Worm (Caenorhabditis elegans) whole organism, L2 larva: ENCODE results near the gene C09E10.3.

Source experiments
- C34F6.9 ChIP-seq: fragments of 150-350 bp; optimal IDR thresholded peaks from 2 replicates; lab custom pipeline; 2014; ENCODE audit warnings: missing biosample characterization, missing genetic modification characterization
- F13H6.1 ChIP-seq: sonication (generic microtip); optimal IDR thresholded peaks from 2 replicates; lab custom pipeline; 2016; ENCODE audit warnings: missing genetic modification characterization, missing compliant biosample characterization
- R02D3.7 ChIP-seq: fragments of 150-350 bp; optimal IDR thresholded peaks from 2 replicates; lab custom pipeline; 2014; ENCODE audit warnings: missing biosample characterization, missing genetic modification characterization
- aly-2 ChIP-seq: fragments of 150-350 bp; optimal IDR thresholded peaks from 2 replicates; lab custom pipeline; 2014; ENCODE audit warnings: missing biosample characterization, missing genetic modification characterization
- ama-1 ChIP-seq: fragments of 150-350 bp; optimal IDR thresholded peaks from 2 replicates; lab custom pipeline; 2018; ENCODE audit warnings: inconsistent platforms
- blmp-1 ChIP-seq: sonication (generic microtip); optimal IDR thresholded peaks from 2 replicates; lab custom pipeline; 2017; ENCODE audit warnings: missing genetic modification characterization, mild to moderate bottlenecking, missing compliant biosample characterization, antibody characterized with exemption, moderate library complexity; ENCODE audit not compliant: insufficient read depth
- ceh-16 ChIP-seq: fragments of 150-350 bp; optimal IDR thresholded peaks from 2 replicates; lab custom pipeline; 2014; ENCODE audit warnings: missing biosample characterization, missing genetic modification characterization
- crh-2 ChIP-seq: sonication (generic microtip); optimal IDR thresholded peaks from 2 replicates; lab custom pipeline; 2017; ENCODE audit warnings: missing biosample characterization, missing genetic modification characterization
- dmd-4 ChIP-seq: sonication (generic microtip); optimal IDR thresholded peaks from 2 replicates; lab custom pipeline; 2017; ENCODE audit warnings: missing biosample characterization, missing genetic modification characterization
- elt-1 ChIP-seq: fragments of 150-350 bp; optimal IDR thresholded peaks from 2 replicates; lab custom pipeline; 2014; ENCODE audit warnings: missing biosample characterization, missing genetic modification characterization
- elt-3 ChIP-seq: sonication (generic microtip); optimal IDR thresholded peaks from 2 replicates; lab custom pipeline; 2017; ENCODE audit warnings: missing biosample characterization, missing genetic modification characterization
- fos-1 ChIP-seq: fragments of 150-350 bp; optimal IDR thresholded peaks from 2 replicates; lab custom pipeline; 2014; ENCODE audit warnings: missing biosample characterization, missing genetic modification characterization
- lin-11 ChIP-seq: fragments of 150-350 bp; sonication (generic microtip); optimal IDR thresholded peaks from 2 replicates; lab custom pipeline; 2014; ENCODE audit warnings: missing biosample characterization, missing genetic modification characterization, inconsistent platforms, mixed read lengths
- lin-13 ChIP-seq: fragments of 150-350 bp; optimal IDR thresholded peaks from 2 replicates; lab custom pipeline; 2014; ENCODE audit warnings: missing biosample characterization, missing genetic modification reagents, missing genetic modification characterization
- lin-39 ChIP-seq: fragments of 150-350 bp; optimal IDR thresholded peaks from 2 replicates; lab custom pipeline; 2014; ENCODE audit warnings: missing biosample characterization, missing genetic modification reagents, missing genetic modification characterization
- lsy-2 ChIP-seq, 2 experiments: fragments of 150-350 bp in 1 of 2; sonication (generic microtip) in 1 of 2; optimal IDR thresholded peaks; 2 replicates each; lab custom pipeline; 2014 to 2017; ENCODE audit warnings: missing biosample characterization in 2 of 2, missing genetic modification characterization in 2 of 2
- mab-5 ChIP-seq: fragments of 150-350 bp; optimal IDR thresholded peaks from 2 replicates; lab custom pipeline; 2014; ENCODE audit warnings: missing biosample characterization, missing genetic modification characterization
- mbf-1 ChIP-seq: sonication (generic microtip); optimal IDR thresholded peaks from 2 replicates; lab custom pipeline; 2017; ENCODE audit warnings: missing biosample characterization, missing genetic modification characterization
- mdl-1 ChIP-seq, 2 experiments: fragments of 150-350 bp in 1 of 2; sonication (generic microtip) in 1 of 2; optimal IDR thresholded peaks; 2 replicates each; lab custom pipeline; 2017; ENCODE audit warnings: missing biosample characterization in 2 of 2, missing genetic modification characterization in 2 of 2
- nhr-10 ChIP-seq: sonication (generic microtip); optimal IDR thresholded peaks from 2 replicates; lab custom pipeline; 2017; ENCODE audit warnings: missing biosample characterization, missing genetic modification characterization
- nhr-11 ChIP-seq: fragments of 150-350 bp; optimal IDR thresholded peaks from 2 replicates; lab custom pipeline; 2014; ENCODE audit warnings: missing biosample characterization, missing genetic modification characterization
- nhr-12 ChIP-seq: fragments of 150-350 bp; optimal IDR thresholded peaks from 2 replicates; lab custom pipeline; 2014; ENCODE audit warnings: missing biosample characterization, missing genetic modification characterization
- nhr-129 ChIP-seq: fragments of 150-350 bp; optimal IDR thresholded peaks from 2 replicates; lab custom pipeline; 2014; ENCODE audit warnings: missing biosample characterization, missing genetic modification characterization
- nhr-23 ChIP-seq: fragments of 150-350 bp; optimal IDR thresholded peaks from 2 replicates; lab custom pipeline; 2014; ENCODE audit warnings: missing biosample characterization, missing genetic modification reagents, missing genetic modification characterization
- nhr-237 ChIP-seq: fragments of 150-350 bp; optimal IDR thresholded peaks from 2 replicates; lab custom pipeline; 2014; ENCODE audit warnings: missing biosample characterization, missing genetic modification characterization
- nhr-25 ChIP-seq: fragments of 150-350 bp; sonication (generic microtip); optimal IDR thresholded peaks from 3 replicates; lab custom pipeline; 2014; ENCODE audit warnings: missing biosample characterization, missing genetic modification characterization
- nhr-6 ChIP-seq: fragments of 150-350 bp; optimal IDR thresholded peaks from 2 replicates; lab custom pipeline; 2014; ENCODE audit warnings: missing biosample characterization, missing genetic modification characterization
- sem-4 ChIP-seq: fragments of 150-350 bp; optimal IDR thresholded peaks from 2 replicates; lab custom pipeline; 2014; ENCODE audit warnings: missing biosample characterization, missing genetic modification reagents, missing genetic modification characterization
- sma-9 ChIP-seq, 2 experiments: fragments of 150-350 bp in 1 of 2; sonication (generic microtip) in 1 of 2; optimal IDR thresholded peaks; 2 replicates each; lab custom pipeline; 2014 to 2016; ENCODE audit warnings: missing genetic modification characterization in 2 of 2, mild to moderate bottlenecking in 1 of 2, missing biosample characterization in 1 of 2, missing compliant biosample characterization in 1 of 2, missing genetic modification reagents in 1 of 2, moderate library complexity in 1 of 2
- snpc-4 ChIP-seq: fragments of 150-350 bp; optimal IDR thresholded peaks from 2 replicates; lab custom pipeline; 2014; ENCODE audit warnings: missing biosample characterization, missing genetic modification characterization
- unc-39 ChIP-seq: fragments of 150-350 bp; optimal IDR thresholded peaks from 2 replicates; lab custom pipeline; 2014; ENCODE audit warnings: missing biosample characterization, missing genetic modification characterization
- unc-55 ChIP-seq: fragments of 150-350 bp; sonication (generic microtip); optimal IDR thresholded peaks from 3 replicates; lab custom pipeline; 2014; ENCODE audit warnings: missing biosample characterization, missing genetic modification reagents, missing genetic modification characterization
- zag-1 ChIP-seq: fragments of 150-350 bp; optimal IDR thresholded peaks from 2 replicates; lab custom pipeline; 2014; ENCODE audit warnings: missing biosample characterization, missing genetic modification characterization
- ztf-1 ChIP-seq: fragments of 200-800 bp; sonication (Bioruptor generic); conservative IDR thresholded peaks from 2 replicates; pipeline ENCODE4 v1.3.6; 2022; ENCODE audit warnings: missing genetic modification characterization, missing compliant biosample characterization
- ztf-11 ChIP-seq: sonication (generic microtip); optimal IDR thresholded peaks from 2 replicates; lab custom pipeline; 2017; ENCODE audit warnings: missing biosample characterization, missing genetic modification characterization
- ztf-4 ChIP-seq: fragments of 150-350 bp; optimal IDR thresholded peaks from 2 replicates; lab custom pipeline; 2014; ENCODE audit warnings: missing biosample characterization, missing genetic modification characterization

C09E10.3 gene

ce11 chrX:1009512-1009911 lies 18.3 kb upstream of the C09E10.3 start:
- TF ChIP-seq ama-1 (no peak), sma-9 (GFP tag; optimal IDR thresholded peaks at IDR 0.05; lab: Kevin White, UChicago) (no peak), sma-9 (tag; optimal IDR thresholded peaks at IDR 0.05; lab: Kevin White, UChicago) (no peak), nhr-237 (no peak), mdl-1 (tag; optimal IDR thresholded peaks at IDR 0.05; lab: Kevin White, UChicago) (no peak)

ce11 chrX:1005026-1005425 lies 13.9 kb upstream of the C09E10.3 start:
- TF ChIP-seq nhr-6 (tag; lab: Kevin White, UChicago) (peak; percentile 3), mbf-1 (tag; lab: Kevin White, UChicago) (no peak), nhr-25 (tag; lab: Kevin White, UChicago) (peak; percentile 22), nhr-129 (tag; lab: Kevin White, UChicago) (peak; percentile 4)

ce11 chrX:1004037-1004436 lies 12.9 kb upstream of the C09E10.3 start, which contains the start of gene cutl-21:
Gene cutl-21, plus strand, starts transcription at chrX:1004337.
- TF ChIP-seq ama-1 (no peak), zag-1 (tag; lab: Kevin White, UChicago) (no peak), nhr-11 (tag; lab: Kevin White, UChicago) (no peak), mab-5 (tag; lab: Kevin White, UChicago) (no peak), ztf-11 (tag; lab: Kevin White, UChicago) (no peak), dmd-4 (no peak), nhr-25 (tag; lab: Kevin White, UChicago) (no peak), ztf-4 (no peak), fos-1 (tag; lab: Kevin White, UChicago) (no peak), mbf-1 (tag; lab: Kevin White, UChicago) (no peak), crh-2 (tag; lab: Kevin White, UChicago) (no peak), ztf-1 (GFP tag; lab: Robert Waterston, UW) (no peak), snpc-4 (no peak), nhr-237 (no peak), nhr-12 (tag; lab: Kevin White, UChicago) (no peak)

- TF ChIP-seq nhr-10 (tag; lab: Kevin White, UChicago) (no peak), ztf-11 (tag; lab: Kevin White, UChicago) (no peak), ceh-16 (tag; lab: Kevin White, UChicago) (no peak), unc-55 (GFP tag; lab: Kevin White, UChicago) (no peak), elt-1 (tag; lab: Kevin White, UChicago) (no peak)
Measured at ce11 chrX:994678-995077, 3.5 kb upstream of the C09E10.3 start.

ce11 chrX:992650-993403 lies 1.7 kb upstream of the C09E10.3 start:
- TF ChIP-seq mab-5 (tag; lab: Kevin White, UChicago) (peak; percentile 80), lin-11 (peak; percentile 47), lin-39 (tag; lab: Kevin White, UChicago) (peak; percentile 12), nhr-23 (tag; lab: Kevin White, UChicago) (no peak), zag-1 (tag; lab: Kevin White, UChicago) (peak; percentile 88), lin-13 (GFP tag; lab: Kevin White, UChicago) (peak; percentile 5), ceh-16 (tag; lab: Kevin White, UChicago) (peak; percentile 10), ama-1 (no peak), nhr-12 (tag; lab: Kevin White, UChicago) (no peak), sma-9 (GFP tag; optimal IDR thresholded peaks at IDR 0.05; lab: Kevin White, UChicago) (peak; percentile 75), sma-9 (tag; optimal IDR thresholded peaks at IDR 0.05; lab: Kevin White, UChicago) (no peak), unc-55 (GFP tag; lab: Kevin White, UChicago) (peak; percentile 66), sem-4 (tag; lab: Kevin White, UChicago) (peak; percentile 51), C34F6.9 (tag; lab: Kevin White, UChicago) (peak; percentile 33), nhr-11 (tag; lab: Kevin White, UChicago) (no peak), unc-39 (tag; lab: Kevin White, UChicago) (peak; percentile 48), crh-2 (tag; lab: Kevin White, UChicago) (peak; percentile 51), mdl-1 (tag; optimal IDR thresholded peaks at IDR 0.05; lab: Kevin White, UChicago) (peak in 1 of 2 experiments; percentile 51), R02D3.7 (tag; lab: Kevin White, UChicago) (no peak), lsy-2 (tag; optimal IDR thresholded peaks at IDR 0.05; lab: Kevin White, UChicago) (peak in 1 of 2 experiments; percentile 55), F13H6.1 (tag; lab: Kevin White, UChicago) (peak; percentile 86), elt-3 (tag; lab: Kevin White, UChicago) (no peak), ztf-11 (tag; lab: Kevin White, UChicago) (peak; percentile 46), aly-2 (tag; lab: Kevin White, UChicago) (no peak), blmp-1 (tag; lab: Kevin White, UChicago) (no peak), ztf-4 (peak; percentile 31), nhr-129 (tag; lab: Kevin White, UChicago) (peak; percentile 64)
